Worm (Caenorhabditis elegans) whole organism, mixed stage, embryonic: ENCODE results near the gene ifta-1.

Experiments
- mab-5 ChIP-seq: fragments of 150-350 bp; optimal IDR thresholded peaks from 2 replicates; lab custom pipeline; 2014; ENCODE audit warnings: missing biosample characterization, missing genetic modification characterization
- unc-39 ChIP-seq: fragments of 150-350 bp; optimal IDR thresholded peaks from 2 replicates; lab custom pipeline; 2014; ENCODE audit warnings: missing biosample characterization, missing genetic modification characterization

- no peak for TF ChIP-seq unc-39 (tag; lab: Kevin White, UChicago)
- no peak for TF ChIP-seq mab-5
Measured at ce11 chrX:5517844-5518243, 34.7 kb downstream of the ifta-1 start.
